Fruit fly (Drosophila melanogaster): ENCODE measurements around the gene CG9330.
A peak's percentile ranks its signal among the peaks of the same experiment; 100 is the strongest.

The CG9330 gene

DNA sequence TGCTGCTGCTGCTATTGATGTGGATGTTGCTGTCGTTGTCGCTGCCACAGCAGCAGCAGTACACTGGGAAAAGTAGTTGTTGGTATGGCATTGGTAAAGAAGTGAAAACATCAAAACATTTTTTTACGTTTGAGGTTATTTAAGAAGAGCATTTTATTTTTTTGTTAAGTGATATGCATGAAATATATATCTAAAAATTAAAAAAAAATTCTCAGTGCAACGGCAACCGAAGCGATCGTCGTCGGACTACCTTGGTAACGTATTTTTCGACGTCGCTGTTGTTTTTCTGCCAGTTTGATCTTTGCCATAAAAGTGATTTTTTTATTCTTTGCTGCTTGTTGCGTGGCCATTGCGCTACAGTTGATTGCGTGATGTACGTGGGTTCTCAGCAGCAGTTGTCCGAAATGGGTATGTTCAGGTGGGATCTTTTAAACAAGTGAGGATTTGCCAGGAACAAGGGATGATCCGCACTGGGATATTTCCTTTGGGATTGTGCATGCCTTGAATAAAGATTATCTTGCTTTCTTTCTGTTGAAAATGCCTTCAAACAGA lies 25.3 kb upstream of the CG9330 start (continued):
- peak; percentile 90 for TF ChIP-seq CG15011 (GFP tag; optimal IDR thresholded peaks at IDR 0.05)
- peak; percentile 95 for TF ChIP-seq Spps (tag; optimal IDR thresholded peaks at IDR 0.05)
- peak; percentile 96 for TF ChIP-seq Elba2 (GFP tag; optimal IDR thresholded peaks at IDR 0.05)
- no peak for TF ChIP-seq Doc3 (GFP tag; IDR thresholded peaks at IDR 0.05; ENCODE audit: partially characterized antibody)
- peak; percentile 97 for TF ChIP-seq Xrp1 (GFP tag; IDR thresholded peaks at IDR 0.05)
- TF ChIP-seq B-H1 (GFP tag; IDR thresholded peaks at IDR 0.05), result peak; percentile 93
- peak; percentile 89 to 96 for TF ChIP-seq chif (GFP tag; optimal IDR thresholded peaks at IDR 0.05)
- no peak for TF ChIP-seq Scr (GFP tag; IDR thresholded peaks at IDR 0.05; ENCODE audit: partially characterized antibody)
- peak; percentile 85 for TF ChIP-seq CG9437 (GFP tag; optimal IDR thresholded peaks at IDR 0.05)
- peak; percentile 93 for TF ChIP-seq Blimp-1 (GFP tag; optimal IDR thresholded peaks at IDR 0.05)
- peak; percentile 96 for TF ChIP-seq dysf (GFP tag; IDR thresholded peaks at IDR 0.05)
- peak; percentile 86 for TF ChIP-seq CG15514 (GFP tag; optimal IDR thresholded peaks at IDR 0.05)
- TF ChIP-seq CG6175 (GFP tag; IDR thresholded peaks at IDR 0.05), result peak; percentile 91
- TF ChIP-seq CG2202 (tag; optimal IDR thresholded peaks at IDR 0.05), result peak; percentile 94
- TF ChIP-seq CG14441 (GFP tag; IDR thresholded peaks at IDR 0.05), result peak; percentile 92
- TF ChIP-seq otp (GFP tag; IDR thresholded peaks at IDR 0.05), result peak; percentile 95
- peak; percentile 97 for TF ChIP-seq CG30403 (GFP tag; optimal IDR thresholded peaks at IDR 0.05)
- TF ChIP-seq CG17385 (GFP tag; optimal IDR thresholded peaks at IDR 0.05), result peak; percentile 93
- TF ChIP-seq CkIIα-i1 (GFP tag; IDR thresholded peaks at IDR 0.05), result 0 out of 2 replicates have a peak, but pooled peaks have one; percentile 17
- peak; percentile 87 for TF ChIP-seq kni (GFP tag; optimal IDR thresholded peaks at IDR 0.05)
- TF ChIP-seq CG7963 (GFP tag; IDR thresholded peaks at IDR 0.05; ENCODE audit: partially characterized antibody), result no peak
- peak; percentile 95 for TF ChIP-seq CG6813 (GFP tag; optimal IDR thresholded peaks at IDR 0.05)
- TF ChIP-seq sisA (GFP tag; IDR thresholded peaks at IDR 0.05), result peak; percentile 94
- TF ChIP-seq CG8765 (GFP tag; IDR thresholded peaks at IDR 0.05), result peak; percentile 97
- peak; percentile 86 for TF ChIP-seq CG31224 (GFP tag; IDR thresholded peaks at IDR 0.05)
- TF ChIP-seq crol (GFP tag; IDR thresholded peaks at IDR 0.05), result peak; percentile 53
- TF ChIP-seq salm (tag; optimal IDR thresholded peaks at IDR 0.05), result peak; percentile 93
- TF ChIP-seq pzg (GFP tag; optimal IDR thresholded peaks at IDR 0.05), result no peak
- TF ChIP-seq yki (optimal IDR thresholded peaks at IDR 0.05), result no peak
- peak; percentile 92 for TF ChIP-seq ttk (GFP tag; IDR thresholded peaks at IDR 0.05)
- TF ChIP-seq Atf3 (GFP tag; optimal IDR thresholded peaks at IDR 0.05), result peak; percentile 89
- peak; percentile 90 for TF ChIP-seq scrt (GFP tag; optimal IDR thresholded peaks at IDR 0.05)
- TF ChIP-seq Atf-2 (GFP tag; optimal IDR thresholded peaks at IDR 0.05), result peak; percentile 91
- TF ChIP-seq CG17612 (GFP tag; IDR thresholded peaks at IDR 0.05), result peak; percentile 79
- peak; percentile 94 for TF ChIP-seq Optix (GFP tag; IDR thresholded peaks at IDR 0.05)
- peak; percentile 80 for TF ChIP-seq crc (GFP tag; optimal IDR thresholded peaks at IDR 0.05)
- TF ChIP-seq grau (tag; optimal IDR thresholded peaks at IDR 0.05), result peak; percentile 94
- peak; percentile 94 for TF ChIP-seq Ssrp (tag; optimal IDR thresholded peaks at IDR 0.05)
- peak; percentile 93 for TF ChIP-seq HHEX (GFP tag; optimal IDR thresholded peaks at IDR 0.05)
- TF ChIP-seq CG12104 (GFP tag; optimal IDR thresholded peaks at IDR 0.05), result peak; percentile 93
- TF ChIP-seq fu2 (GFP tag; optimal IDR thresholded peaks at IDR 0.05), result peak; percentile 81
- TF ChIP-seq CG18619 (GFP tag; optimal IDR thresholded peaks at IDR 0.05), result peak; percentile 92
- TF ChIP-seq CG33213 (GFP tag; optimal IDR thresholded peaks at IDR 0.05), result peak; percentile 91
- TF ChIP-seq CoRest (tag; optimal IDR thresholded peaks at IDR 0.05), result peak; percentile 97
- TF ChIP-seq zen (tag; optimal IDR thresholded peaks at IDR 0.05), result peak; percentile 99
- TF ChIP-seq Chrac-16 (GFP tag; optimal IDR thresholded peaks at IDR 0.05), result peak; percentile 96
- peak; percentile 94 for TF ChIP-seq CG18599 (GFP tag; optimal IDR thresholded peaks at IDR 0.05)
- TF ChIP-seq CG11456 (GFP tag; IDR thresholded peaks at IDR 0.05), result peak; percentile 87
- TF ChIP-seq sens-2 (GFP tag; IDR thresholded peaks at IDR 0.05), result peak; percentile 96
- peak; percentile 91 for TF ChIP-seq gcm2 (GFP tag; optimal IDR thresholded peaks at IDR 0.05)
